Worm (Caenorhabditis elegans) whole organism, L1 larva: ENCODE data around the gene faah-4.

Source experiments
- F16B12.6 ChIP-seq: fragments of 150-350 bp; optimal IDR thresholded peaks from 2 replicates; lab custom pipeline; 2014; ENCODE audit warnings: missing biosample characterization, missing genetic modification characterization
- Y116A8C.19 ChIP-seq: sonication (generic microtip); optimal IDR thresholded peaks from 2 replicates; lab custom pipeline; 2016; ENCODE audit warnings: missing compliant biosample characterization, missing genetic modification characterization, borderline replicate concordance
- ceh-63 ChIP-seq: fragments of 200-800 bp; sonication (Bioruptor generic); optimal IDR thresholded peaks from 2 replicates; lab custom pipeline; 2018; ENCODE audit warnings: mild to moderate bottlenecking, missing genetic modification characterization, missing compliant biosample characterization
- ceh-8 ChIP-seq: fragments of 200-800 bp; sonication (Bioruptor generic); optimal IDR thresholded peaks from 2 replicates; lab custom pipeline; 2018; ENCODE audit warnings: mild to moderate bottlenecking, missing genetic modification characterization, moderate library complexity, missing compliant biosample characterization
- dsc-1 ChIP-seq: sonication (generic microtip); optimal IDR thresholded peaks from 2 replicates; lab custom pipeline; 2016; ENCODE audit warnings: mild to moderate bottlenecking, missing genetic modification characterization, missing compliant biosample characterization
- efl-1 ChIP-seq, 4 experiments: fragments of 150-350 bp; optimal IDR thresholded peaks in 3 of 4; peaks in 1 of 4; 1 replicate in 1 of 4; 2 replicates in 3 of 4; lab custom pipeline; 2014; ENCODE audit warnings: missing biosample characterization in 2 of 4, missing genetic modification characterization in 2 of 4, missing genetic modification reagents in 2 of 4
- elt-2 ChIP-seq: sonication (generic microtip); optimal IDR thresholded peaks from 2 replicates; lab custom pipeline; 2016; ENCODE audit warnings: missing genetic modification characterization, mild to moderate bottlenecking, inconsistent platforms, missing compliant biosample characterization, missing genetic modification reagents
- elt-3 ChIP-seq, 6 experiments: fragments of 150-350 bp in 1 of 6; sonication (generic microtip); optimal IDR thresholded peaks; 2 replicates each; lab custom pipeline; 2017 to 2018; ENCODE audit warnings: missing biosample characterization in 6 of 6, missing genetic modification characterization in 6 of 6, inconsistent platforms in 1 of 6
- fkh-4 ChIP-seq: sonication (generic microtip); optimal IDR thresholded peaks from 2 replicates; lab custom pipeline; 2016; ENCODE audit warnings: missing compliant biosample characterization, missing genetic modification characterization, borderline replicate concordance
- grh-1 ChIP-seq: fragments of 200-800 bp; sonication (Bioruptor generic); IDR thresholded peaks from 2 replicates; pipeline ENCODE4 v1.3.6; 2022; ENCODE audit warnings: missing genetic modification reagents, missing genetic modification characterization, missing compliant biosample characterization
- hlh-17 ChIP-seq: fragments of 200-800 bp; sonication (Bioruptor generic); optimal IDR thresholded peaks from 2 replicates; lab custom pipeline; 2018; ENCODE audit warnings: missing genetic modification characterization, mild to moderate bottlenecking, missing compliant biosample characterization, moderate library complexity, borderline replicate concordance
- hlh-4 ChIP-seq: sonication (generic microtip); optimal IDR thresholded peaks from 2 replicates; lab custom pipeline; 2016; ENCODE audit warnings: mild to moderate bottlenecking, missing genetic modification characterization, missing compliant biosample characterization
- hpl-2 ChIP-seq: fragments of 150-350 bp; optimal IDR thresholded peaks from 2 replicates; lab custom pipeline; 2014; ENCODE audit warnings: missing biosample characterization, missing genetic modification reagents, missing genetic modification characterization
- isw-1 ChIP-seq: fragments of 200-800 bp; sonication (Bioruptor generic); IDR thresholded peaks from 2 replicates; pipeline ENCODE4 v1.3.6; 2022; ENCODE audit warnings: missing genetic modification characterization, missing compliant biosample characterization
- lin-13 ChIP-seq: fragments of 150-350 bp; optimal IDR thresholded peaks from 2 replicates; lab custom pipeline; 2014; ENCODE audit warnings: missing biosample characterization, missing genetic modification reagents, missing genetic modification characterization
- lin-14 ChIP-seq: fragments of 200-800 bp; sonication (Bioruptor generic); optimal IDR thresholded peaks from 2 replicates; lab custom pipeline; 2018; ENCODE audit warnings: mild to moderate bottlenecking, missing genetic modification characterization, moderate library complexity, missing compliant biosample characterization
- mab-9 ChIP-seq: fragments of 200-800 bp; sonication (Bioruptor generic); IDR thresholded peaks from 2 replicates; pipeline ENCODE4 v1.3.6; 2022; ENCODE audit warnings: missing genetic modification reagents, missing genetic modification characterization, missing compliant biosample characterization
- mef-2 ChIP-seq: fragments of 150-350 bp; optimal IDR thresholded peaks from 2 replicates; lab custom pipeline; 2014; ENCODE audit warnings: missing biosample characterization, missing genetic modification characterization
- nhr-19 ChIP-seq: fragments of 200-800 bp; sonication (Bioruptor generic); conservative IDR thresholded peaks from 2 replicates; pipeline ENCODE4 v1.3.6; 2022; ENCODE audit warnings: missing genetic modification characterization, missing compliant biosample characterization
- nhr-237 ChIP-seq: fragments of 150-350 bp; optimal IDR thresholded peaks from 2 replicates; lab custom pipeline; 2014; ENCODE audit warnings: missing biosample characterization, missing genetic modification characterization
- nhr-47 ChIP-seq: sonication (generic microtip); optimal IDR thresholded peaks from 2 replicates; lab custom pipeline; 2016; ENCODE audit warnings: mild to moderate bottlenecking, missing genetic modification characterization, moderate library complexity, missing compliant biosample characterization
- nhr-71 ChIP-seq: sonication (generic microtip); optimal IDR thresholded peaks from 2 replicates; lab custom pipeline; 2016; ENCODE audit warnings: mild to moderate bottlenecking, missing genetic modification characterization, moderate library complexity, missing compliant biosample characterization
- nhr-77 ChIP-seq: fragments of 150-350 bp; optimal IDR thresholded peaks from 2 replicates; lab custom pipeline; 2014; ENCODE audit warnings: missing biosample characterization, missing genetic modification characterization
- nhr-84 ChIP-seq: sonication (generic microtip); optimal IDR thresholded peaks from 2 replicates; lab custom pipeline; 2017; ENCODE audit warnings: missing biosample characterization, missing genetic modification characterization
- nhr-85 ChIP-seq: sonication (generic microtip); peaks from one replicate; lab custom pipeline; 2016; ENCODE audit warnings: missing genetic modification characterization, inconsistent platforms, missing compliant biosample characterization
- nhr-90 ChIP-seq: sonication (generic microtip); optimal IDR thresholded peaks from 2 replicates; lab custom pipeline; 2016; ENCODE audit warnings: mild to moderate bottlenecking, missing genetic modification characterization, missing compliant biosample characterization; ENCODE audit not compliant: poor library complexity
- pqm-1 ChIP-seq: sonication (generic microtip); optimal IDR thresholded peaks from 3 replicates; lab custom pipeline; 2017; ENCODE audit warnings: missing biosample characterization, missing genetic modification characterization
- rnt-1 ChIP-seq: sonication (generic microtip); optimal IDR thresholded peaks from 2 replicates; lab custom pipeline; 2016; ENCODE audit warnings: mild to moderate bottlenecking, missing genetic modification characterization, moderate library complexity, missing compliant biosample characterization
- snpc-4 ChIP-seq: fragments of 150-350 bp; optimal IDR thresholded peaks from 2 replicates; lab custom pipeline; 2014; ENCODE audit warnings: missing biosample characterization, missing genetic modification characterization
- snu-23 ChIP-seq: sonication (generic microtip); optimal IDR thresholded peaks from 2 replicates; lab custom pipeline; 2016; ENCODE audit warnings: missing genetic modification characterization, missing compliant biosample characterization
- sox-4 ChIP-seq: sonication (generic microtip); optimal IDR thresholded peaks from 2 replicates; lab custom pipeline; 2016; ENCODE audit warnings: missing genetic modification characterization, missing compliant biosample characterization
- sptf-1 ChIP-seq: fragments of 150-350 bp; optimal IDR thresholded peaks from 2 replicates; lab custom pipeline; 2014; ENCODE audit warnings: missing biosample characterization, missing genetic modification characterization
- sup-37 ChIP-seq: fragments of 200-800 bp; sonication (Bioruptor generic); optimal IDR thresholded peaks from 2 replicates; lab custom pipeline; 2018; ENCODE audit warnings: mild to moderate bottlenecking, missing genetic modification characterization, missing compliant biosample characterization
- tlp-1 ChIP-seq: fragments of 150-350 bp; optimal IDR thresholded peaks from 2 replicates; lab custom pipeline; 2014; ENCODE audit warnings: missing biosample characterization, missing genetic modification characterization
- unc-130 ChIP-seq: fragments of 150-350 bp; optimal IDR thresholded peaks from 2 replicates; lab custom pipeline; 2017; ENCODE audit warnings: missing biosample characterization, missing genetic modification characterization, inconsistent platforms
- unc-86 ChIP-seq: sonication (generic microtip); optimal IDR thresholded peaks from 2 replicates; lab custom pipeline; 2016; ENCODE audit warnings: missing genetic modification characterization, missing compliant biosample characterization
- xbp-1 ChIP-seq: sonication (generic microtip); optimal IDR thresholded peaks from 2 replicates; lab custom pipeline; 2016; ENCODE audit warnings: missing genetic modification characterization, missing compliant biosample characterization
- zag-1 ChIP-seq: fragments of 150-350 bp; optimal IDR thresholded peaks from 2 replicates; lab custom pipeline; 2014; ENCODE audit warnings: missing biosample characterization, missing genetic modification characterization
- ztf-4 ChIP-seq: fragments of 150-350 bp; optimal IDR thresholded peaks from 2 replicates; lab custom pipeline; 2014; ENCODE audit warnings: missing biosample characterization, missing genetic modification characterization

The faah-4 gene

DNA sequence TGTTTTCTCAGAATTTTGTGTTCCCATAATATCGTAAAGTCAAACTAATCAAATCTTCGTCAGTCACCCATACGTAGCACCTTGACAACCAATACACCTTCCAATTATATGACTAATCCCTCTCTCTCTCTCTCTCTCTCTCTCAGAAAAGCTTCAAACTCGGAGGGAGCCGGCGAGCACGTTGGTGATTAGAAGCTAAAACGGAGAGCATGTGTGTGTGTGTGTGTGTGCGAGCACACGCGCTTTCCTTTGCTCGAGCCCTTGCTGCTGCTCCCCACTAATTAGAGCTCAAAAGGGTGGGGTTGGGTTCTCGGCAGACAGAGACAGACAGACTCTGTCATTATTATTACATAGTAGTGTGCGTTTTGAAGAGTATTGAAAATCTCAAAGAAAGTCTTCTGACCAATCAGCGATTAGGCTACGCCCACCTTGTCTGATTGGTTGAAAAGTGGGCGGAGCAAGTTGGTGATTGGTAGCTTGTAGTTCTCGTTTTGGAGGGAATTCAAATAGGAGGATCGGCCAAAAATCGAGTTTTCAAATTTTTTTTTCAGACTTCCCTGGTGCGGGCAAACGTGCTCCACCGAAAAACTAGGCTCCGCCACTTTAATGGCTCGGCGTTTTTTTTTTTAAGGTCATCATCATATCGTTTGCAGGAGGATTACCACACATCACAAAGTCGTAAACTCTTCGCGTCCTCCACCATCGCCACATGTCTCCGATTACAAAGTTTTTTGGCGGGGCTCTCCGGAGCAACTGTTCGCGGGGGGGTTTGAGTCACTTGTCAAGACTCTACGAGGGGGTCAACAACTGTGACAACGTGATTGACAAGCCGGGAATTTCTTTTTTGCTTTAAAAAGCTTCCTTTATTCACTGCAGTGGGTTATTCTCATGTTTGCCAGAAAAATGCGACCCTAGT, 25.6 kb upstream of the faah-4 start (continued):
- TF ChIP-seq ztf-4 (no peak), xbp-1 (tag; lab: Kevin White, UChicago) (peak; percentile 79), hlh-4 (no peak)

DNA sequence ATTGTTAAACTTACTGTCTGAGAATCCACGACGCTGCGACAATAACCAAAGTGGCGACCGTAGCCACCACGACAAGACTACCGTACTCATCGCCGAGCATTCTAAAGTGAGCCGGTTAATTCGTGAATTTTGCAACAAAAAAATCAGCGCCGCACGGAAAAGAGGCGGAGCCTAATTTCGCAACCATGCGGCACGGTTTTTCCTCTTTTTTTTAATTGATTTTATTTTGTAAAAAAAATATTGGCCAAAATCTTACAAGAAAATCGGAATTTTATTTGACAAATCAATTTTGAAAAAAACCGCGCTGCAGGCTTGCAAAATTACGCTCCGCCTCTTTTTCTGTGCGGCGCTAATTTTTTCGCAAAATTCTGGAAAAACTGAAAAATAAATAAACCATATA, 23.9 kb upstream of the faah-4 start, which contains the start of gene dolk-1:
TSS of gene dolk-1 (minus strand) at position 101 of the 400 bp plus-strand sequence.
- TF ChIP-seq snpc-4 (tag; lab: Kevin White, UChicago) (no peak), elt-3 (tag; optimal IDR thresholded peaks at IDR 0.05; lab: Kevin White, UChicago) (no peak), nhr-84 (tag; lab: Kevin White, UChicago) (no peak), pqm-1 (tag; lab: Kevin White, UChicago) (no peak), hpl-2 (no peak), grh-1 (GFP tag; lab: Robert Waterston, UW) (no peak), unc-86 (tag; lab: Kevin White, UChicago) (no peak), snu-23 (GFP tag; lab: Kevin White, UChicago) (no peak), lin-14 (GFP tag; lab: Kevin White, UChicago) (no peak)

DNA sequence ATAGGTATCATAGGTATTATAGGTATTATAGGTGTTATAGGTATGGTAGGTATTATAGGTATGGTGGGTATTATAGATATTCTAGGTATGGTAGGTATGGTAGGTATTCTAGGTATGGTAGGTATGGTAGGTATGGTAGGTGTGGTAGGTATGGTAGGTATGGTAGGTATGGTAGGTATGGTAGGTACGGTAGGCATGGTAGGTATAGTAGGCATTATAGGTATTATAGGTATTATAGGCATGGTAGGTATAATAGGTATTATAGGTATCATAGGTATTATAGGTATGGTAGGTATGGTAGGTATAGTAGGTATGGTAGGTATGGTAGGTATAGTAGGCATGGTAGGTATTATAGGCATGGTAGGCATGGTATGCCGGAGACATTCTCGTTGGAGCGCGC, 22.3 kb upstream of the faah-4 start:
- TF ChIP-seq snpc-4 (tag; lab: Kevin White, UChicago) (no peak), nhr-85 (tag; lab: Kevin White, UChicago) (peak; percentile 30)

DNA sequence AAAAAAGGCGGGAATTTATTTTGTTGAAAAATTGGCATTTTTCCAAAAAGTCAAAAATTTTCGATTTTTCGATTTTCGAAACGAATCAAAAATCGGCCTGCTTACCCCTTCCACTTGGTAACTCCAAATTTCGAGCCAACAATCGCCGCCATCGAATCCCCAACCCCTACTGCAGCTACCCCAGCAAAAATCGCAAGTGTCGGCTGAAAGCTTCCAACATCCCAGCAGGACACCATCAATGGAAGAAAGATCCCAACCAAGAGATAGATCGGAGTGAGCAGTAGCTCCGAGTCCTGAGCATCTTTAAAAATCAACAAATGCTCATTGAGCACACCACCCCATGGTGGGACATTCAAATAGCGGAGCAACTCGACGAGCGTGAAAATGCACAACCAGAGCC, 21.2 kb upstream of the faah-4 start:
- TF ChIP-seq nhr-19 (0 out of 2 replicates have a peak, but pooled peaks have one; percentile 2), tlp-1 (tag; lab: Kevin White, UChicago) (no peak), hlh-17 (GFP tag; lab: Kevin White, UChicago) (no peak), efl-1 (optimal IDR thresholded peaks at IDR 0.05; lab: Kevin White, UChicago) (no peak), efl-1 (GFP tag; optimal IDR thresholded peaks at IDR 0.05 in 1 of 2; lab: Kevin White, UChicago) (peak in 1 of 2 experiments; percentile 54)

DNA sequence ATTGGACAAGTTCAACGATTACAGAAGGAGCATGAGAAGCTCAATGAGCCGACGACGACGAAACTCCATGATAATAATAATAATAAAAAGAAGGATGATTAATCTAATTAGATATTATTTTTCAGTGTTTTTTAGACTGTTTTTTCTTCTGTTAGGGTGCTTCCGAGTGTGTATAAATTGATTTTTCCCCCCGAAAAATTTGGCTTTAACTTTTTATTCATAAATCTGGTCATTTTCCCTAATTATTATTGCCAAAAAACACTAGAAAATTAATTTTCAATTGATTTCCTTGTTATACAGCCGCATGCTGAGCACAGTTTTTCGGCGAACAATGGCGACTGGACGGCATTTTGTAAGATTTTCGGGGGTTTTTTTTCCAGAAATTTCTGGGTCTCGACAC, 13.9 kb upstream of the faah-4 start, which contains the start of gene nft-1:
TSS of gene nft-1 (plus strand) at position 301 of the 400 bp plus-strand sequence.
- TF ChIP-seq efl-1 (optimal IDR thresholded peaks at IDR 0.05; lab: Kevin White, UChicago) (no peak), efl-1 (GFP tag; optimal IDR thresholded peaks at IDR 0.05 in 1 of 2; lab: Kevin White, UChicago) (peak in 1 of 2 experiments; percentile 2), nhr-85 (tag; lab: Kevin White, UChicago) (no peak)

DNA sequence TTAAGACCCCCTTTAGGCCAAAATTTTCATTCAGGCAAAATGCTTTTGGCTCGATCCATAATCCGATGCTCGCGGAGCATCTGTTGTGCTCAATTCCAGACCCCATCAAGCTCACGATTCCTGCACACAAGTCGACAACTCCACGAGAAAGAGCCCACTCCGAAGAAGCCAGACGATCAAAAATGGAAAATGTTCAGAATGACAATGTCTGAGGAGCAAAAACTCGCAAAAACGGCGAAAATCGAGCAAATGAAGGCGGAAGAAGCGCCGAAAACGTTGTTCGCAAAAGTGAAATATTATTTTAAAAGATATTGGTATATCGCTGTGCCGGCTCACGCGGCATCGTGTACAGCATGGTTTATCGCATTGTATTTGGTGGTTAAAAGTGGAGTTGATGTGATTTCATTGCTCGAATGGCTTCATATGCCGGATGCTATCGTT, 12.0 kb upstream of the faah-4 start, which contains the start of gene Y56A3A.22:
TSS of gene Y56A3A.22 (plus strand) at position 35 of the 441 bp plus-strand sequence.
- no peak for TF ChIP-seq elt-3 (tag; optimal IDR thresholded peaks at IDR 0.05; lab: Kevin White, UChicago)
- TF ChIP-seq isw-1: no peak
- TF ChIP-seq zag-1 (tag; lab: Kevin White, UChicago): no peak
- TF ChIP-seq elt-2: peak; percentile 29
- TF ChIP-seq lin-13 (GFP tag; lab: Kevin White, UChicago): no peak
- no peak for TF ChIP-seq F16B12.6 (tag; lab: Kevin White, UChicago)
- no peak for TF ChIP-seq xbp-1 (tag; lab: Kevin White, UChicago)
- TF ChIP-seq dsc-1 (tag; lab: Kevin White, UChicago): no peak
- TF ChIP-seq sptf-1: no peak
- no peak for TF ChIP-seq unc-130
- no peak for TF ChIP-seq nhr-237 (tag; lab: Kevin White, UChicago)
- no peak for TF ChIP-seq hlh-4
- no peak for TF ChIP-seq mab-9 (GFP tag; lab: Robert Waterston, UW)
- TF ChIP-seq mef-2 (tag; lab: Kevin White, UChicago): no peak
- no peak for TF ChIP-seq pqm-1 (tag; lab: Kevin White, UChicago)
- peak; percentile 57 for TF ChIP-seq nhr-90 (tag; lab: Kevin White, UChicago)
- peak; percentile 39 for TF ChIP-seq rnt-1 (tag; lab: Kevin White, UChicago)
- TF ChIP-seq fkh-4: no peak
- no peak for TF ChIP-seq ceh-8 (GFP tag; lab: Kevin White, UChicago)
- TF ChIP-seq nhr-77 (tag; lab: Kevin White, UChicago): no peak
- TF ChIP-seq nhr-47 (tag; lab: Kevin White, UChicago): peak; percentile 40
- TF ChIP-seq sup-37 (GFP tag; lab: Kevin White, UChicago): no peak
- TF ChIP-seq ceh-63 (GFP tag; lab: Kevin White, UChicago): no peak
- no peak for TF ChIP-seq Y116A8C.19
- TF ChIP-seq sox-4: no peak
- peak; percentile 62 for TF ChIP-seq nhr-71 (tag; lab: Kevin White, UChicago)
